Fruit fly (Drosophila melanogaster) S2 (cell line): Measurements from ENCODE around the gene CG15891.

Experiments
- CG8478 ChIP-seq: fragments of >200 bp; optimal IDR thresholded peaks from 2 replicates; lab custom pipeline; 2018
- CTCF ChIP-seq, 2 experiments: fragments of >200 bp; optimal IDR thresholded peaks; 2 replicates each; lab custom pipeline; 2018

dm6 chrX:6315583-6315982 lies 20.4 kb upstream of the CG15891 start:
- TF ChIP-seq CTCF (optimal IDR thresholded peaks at IDR 0.05; lab: Kevin White, UChicago) (no peak), CG8478 (no peak)
